Fruit fly (Drosophila melanogaster): ENCODE results near the gene Sfp96F.
A peak's percentile ranks its signal among the peaks of the same experiment; 100 is the strongest.

Gene Sfp96F

dm6 chr3R:25851224-25851682 lies 21.2 kb upstream of the Sfp96F start, which contains the start of the genes CG14545 and CG5886 (continued):
- TF ChIP-seq CTCF (GFP tag; optimal IDR thresholded peaks at IDR 0.05) (peak; percentile 93), CG1602 (GFP tag; optimal IDR thresholded peaks at IDR 0.05) (no peak), Vsx1 (GFP tag; optimal IDR thresholded peaks at IDR 0.05) (no peak), fd96Cb (tag; optimal IDR thresholded peaks at IDR 0.05) (no peak), inv (GFP tag; IDR thresholded peaks at IDR 0.05; ENCODE audit: partially characterized antibody) (no peak), CG17912 (GFP tag; optimal IDR thresholded peaks at IDR 0.05) (no peak), CG5245 (GFP tag; optimal IDR thresholded peaks at IDR 0.05) (no peak), MTF-1 (GFP tag; optimal IDR thresholded peaks at IDR 0.05; ENCODE audit: borderline replicate concordance) (no peak), ewg (GFP tag; optimal IDR thresholded peaks at IDR 0.05) (no peak), tap (tag; optimal IDR thresholded peaks at IDR 0.05) (no peak)

DNA sequence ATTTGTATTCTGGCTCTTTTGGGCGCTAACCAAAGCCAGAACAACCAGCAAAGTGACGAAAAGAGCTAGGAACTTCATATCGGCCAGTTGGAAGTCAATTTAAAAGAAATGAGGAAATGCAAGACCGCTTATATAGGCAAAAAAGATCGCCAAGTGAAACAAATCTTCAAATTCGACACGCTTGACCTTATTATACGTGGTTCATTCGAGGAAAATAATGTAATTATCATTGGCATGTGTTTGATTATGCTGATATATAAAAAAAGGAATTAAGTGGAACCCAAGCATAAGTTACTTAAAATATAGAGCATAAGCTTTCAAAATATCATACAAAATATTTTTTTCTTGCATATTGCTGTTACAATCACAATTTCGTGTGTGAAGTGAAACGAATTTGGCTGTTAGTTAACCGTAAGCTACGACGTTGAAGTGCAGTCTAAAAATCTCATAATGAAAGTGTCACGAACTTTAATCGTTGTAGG lies 1.8 kb upstream of the Sfp96F start, which contains the start of the genes Mst57Da and alpha4GT2:
Gene Mst57Da, minus strand, starts transcription at position 101 of the 482 bp plus-strand sequence.
Gene alpha4GT2, plus strand, starts transcription at position 432 of the 482 bp plus-strand sequence.
- TF ChIP-seq CG3726 (GFP tag; IDR thresholded peaks at IDR 0.05), result no peak
- no peak for TF ChIP-seq ro (GFP tag; IDR thresholded peaks at IDR 0.05)

dm6 chr3R:25830814-25831213 lies 786 bp upstream of the Sfp96F start, which contains the start of gene Mst57Db:
Mst57Db (minus strand) TSS chr3R:25830914.
- TF ChIP-seq seq (GFP tag; IDR thresholded peaks at IDR 0.05), result no peak
- no peak for TF ChIP-seq zfh1 (GFP tag; IDR thresholded peaks at IDR 0.05)
- TF ChIP-seq Sox100B (GFP tag; optimal IDR thresholded peaks at IDR 0.05), result no peak
- TF ChIP-seq CG4820 (GFP tag; optimal IDR thresholded peaks at IDR 0.05), result no peak
- no peak for TF ChIP-seq zf30C (GFP tag; optimal IDR thresholded peaks at IDR 0.05)
- TF ChIP-seq NC2α (GFP tag; optimal IDR thresholded peaks at IDR 0.05), result no peak
- TF ChIP-seq CG12942 (GFP tag; optimal IDR thresholded peaks at IDR 0.05), result no peak
- no peak for TF ChIP-seq CG10321 (GFP tag; IDR thresholded peaks at IDR 0.05)
- TF ChIP-seq dan (GFP tag; IDR thresholded peaks at IDR 0.05), result no peak
- TF ChIP-seq Fer2 (tag; optimal IDR thresholded peaks at IDR 0.05), result no peak
- no peak for TF ChIP-seq CG15011 (GFP tag; optimal IDR thresholded peaks at IDR 0.05)
- TF ChIP-seq CG18764 (GFP tag; optimal IDR thresholded peaks at IDR 0.05), result no peak
- no peak for TF ChIP-seq en (GFP tag; optimal IDR thresholded peaks at IDR 0.05)

DNA sequence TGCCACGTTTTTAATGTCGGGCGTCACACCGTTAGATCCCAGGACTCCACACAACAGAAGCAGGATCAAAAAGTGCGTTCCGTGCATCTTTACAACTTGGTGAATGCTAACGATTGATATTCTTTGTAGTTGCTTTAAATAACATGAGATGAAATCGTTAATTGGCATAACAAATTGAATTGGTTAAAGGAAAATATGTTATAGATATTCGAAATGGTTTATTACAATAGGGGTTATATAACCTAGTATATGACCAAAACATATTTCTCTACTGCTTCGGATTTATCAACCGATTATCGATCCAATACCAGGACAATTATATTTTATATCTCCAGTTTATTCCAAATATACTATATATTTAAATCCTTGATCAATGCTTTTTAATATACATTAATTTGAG lies 430 bp downstream of the Sfp96F start, which contains the start of gene Mst57Dc:
Gene Mst57Dc, minus strand, starts transcription at position 101 of the 400 bp plus-strand sequence.
- TF ChIP-seq Ada2b (GFP tag; IDR thresholded peaks at IDR 0.05) (no peak), CG12769 (tag; optimal IDR thresholded peaks at IDR 0.05) (no peak), Ptx1 (GFP tag; IDR thresholded peaks at IDR 0.05) (no peak), otp (GFP tag; IDR thresholded peaks at IDR 0.05) (no peak), ato (GFP tag; IDR thresholded peaks at IDR 0.05; ENCODE audit: partially characterized antibody) (no peak), CG14860 (GFP tag; IDR thresholded peaks at IDR 0.05; ENCODE audit: partially characterized antibody) (no peak), Sin3A (optimal IDR thresholded peaks at IDR 0.05) (no peak), nmo (GFP tag; optimal IDR thresholded peaks at IDR 0.05) (no peak), Rx (GFP tag; IDR thresholded peaks at IDR 0.05) (no peak), CG8388 (GFP tag; optimal IDR thresholded peaks at IDR 0.05) (no peak), lola (GFP tag; optimal IDR thresholded peaks at IDR 0.05) (no peak), sr (GFP tag; IDR thresholded peaks at IDR 0.05) (no peak), CG4730 (GFP tag; IDR thresholded peaks at IDR 0.05) (no peak), ap (GFP tag; IDR thresholded peaks at IDR 0.05) (no peak), GATAe (GFP tag; conservative IDR thresholded peaks at IDR 0.05) (no peak), CG12104 (GFP tag; optimal IDR thresholded peaks at IDR 0.05) (no peak), Lhr (GFP tag; optimal IDR thresholded peaks at IDR 0.05) (no peak), CG14965 (GFP tag; optimal IDR thresholded peaks at IDR 0.05; ENCODE audit: borderline replicate concordance) (no peak), B-H1 (GFP tag; IDR thresholded peaks at IDR 0.05) (no peak), ham (GFP tag; IDR thresholded peaks at IDR 0.05) (no peak)

All from whole organism, embryonic.